Fruit fly (Drosophila melanogaster): ENCODE measurements around the gene CG6726.
A peak's percentile ranks its signal among the peaks of the same experiment; 100 is the strongest.

CG6726 gene

dm6 chr3R:23144654-23145053 is 53.1 kb downstream of the CG6726 start:
- TF ChIP-seq Hnf4 (GFP tag; optimal IDR thresholded peaks at IDR 0.05), result no peak
- peak; percentile 37 for TF ChIP-seq HLH106 (tag; optimal IDR thresholded peaks at IDR 0.05)
- TF ChIP-seq Sp1 (GFP tag; optimal IDR thresholded peaks at IDR 0.05), result peak; percentile 14
- TF ChIP-seq Dfd (GFP tag; optimal IDR thresholded peaks at IDR 0.05), result no peak
- TF ChIP-seq h (GFP tag; optimal IDR thresholded peaks at IDR 0.05), result peak; percentile 48
- peak; percentile 35 for TF ChIP-seq fru (GFP tag; optimal IDR thresholded peaks at IDR 0.05)
- TF ChIP-seq rgr (GFP tag; optimal IDR thresholded peaks at IDR 0.05), result peak; percentile 34
- TF ChIP-seq CrebA (GFP tag; optimal IDR thresholded peaks at IDR 0.05; ENCODE audit: borderline replicate concordance), result no peak
- no peak for TF ChIP-seq lola (GFP tag; optimal IDR thresholded peaks at IDR 0.05)
- TF ChIP-seq woc (GFP tag; optimal IDR thresholded peaks at IDR 0.05), result peak; percentile 30
- no peak for TF ChIP-seq N (GFP tag; optimal IDR thresholded peaks at IDR 0.05)
- TF ChIP-seq psq (GFP tag; optimal IDR thresholded peaks at IDR 0.05), result peak; percentile 26
- TF ChIP-seq sage (GFP tag; optimal IDR thresholded peaks at IDR 0.05), result no peak
- TF ChIP-seq OdsH (GFP tag; optimal IDR thresholded peaks at IDR 0.05), result peak; percentile 15
- no peak for TF ChIP-seq jim (GFP tag; optimal IDR thresholded peaks at IDR 0.05)
- no peak for TF ChIP-seq CG32264 (GFP tag; optimal IDR thresholded peaks at IDR 0.05)
- TF ChIP-seq ey (GFP tag; optimal IDR thresholded peaks at IDR 0.05), result peak; percentile 13

Measured in whole organism, wandering third instar larva.